Worm (Caenorhabditis elegans): Measurements from ENCODE around the gene C13E3.1.

C13E3.1 gene

DNA sequence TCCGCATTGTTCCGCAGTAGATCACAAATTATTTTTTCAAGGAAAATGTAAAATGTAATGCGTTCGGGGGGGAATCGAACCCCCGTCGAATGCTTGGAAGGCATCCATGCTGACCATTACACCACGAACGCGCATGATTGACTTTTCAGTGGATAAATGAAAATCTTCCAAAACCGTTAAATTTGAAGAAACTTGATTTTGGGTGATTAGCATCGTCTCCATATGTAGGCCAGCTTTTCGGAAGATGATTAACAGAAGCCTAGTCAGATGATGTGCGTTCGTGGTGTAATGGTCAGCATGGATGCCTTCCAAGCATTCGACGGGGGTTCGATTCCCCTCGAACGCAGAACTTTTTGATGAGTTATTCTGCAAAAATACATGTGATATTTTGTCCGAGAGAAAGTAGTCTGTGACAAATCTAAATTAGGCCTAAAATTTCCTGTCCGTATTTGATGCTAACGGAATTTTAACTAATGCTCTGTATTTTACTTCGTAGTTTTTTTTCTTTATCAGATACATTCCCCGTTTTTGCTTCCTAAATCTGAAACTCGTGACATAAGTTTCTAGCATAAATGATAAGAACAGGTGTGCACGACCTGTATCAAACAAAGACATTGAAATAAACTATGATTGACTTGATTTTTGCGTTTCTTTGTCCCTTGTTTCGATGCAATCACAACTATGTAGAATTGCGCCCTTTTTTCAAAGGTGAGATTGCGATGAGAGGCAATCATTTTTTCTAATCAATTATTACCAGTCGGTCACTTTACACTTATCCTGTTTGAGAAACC is 46.3 kb upstream of the C13E3.1 start, which contains the start of gene C28G1.10 (continued):
- peak; percentile 43 for TF ChIP-seq him-1 (tag; optimal IDR thresholded peaks at IDR 0.05)
- TF ChIP-seq atf-7 (tag; optimal IDR thresholded peaks at IDR 0.05) = no peak

DNA sequence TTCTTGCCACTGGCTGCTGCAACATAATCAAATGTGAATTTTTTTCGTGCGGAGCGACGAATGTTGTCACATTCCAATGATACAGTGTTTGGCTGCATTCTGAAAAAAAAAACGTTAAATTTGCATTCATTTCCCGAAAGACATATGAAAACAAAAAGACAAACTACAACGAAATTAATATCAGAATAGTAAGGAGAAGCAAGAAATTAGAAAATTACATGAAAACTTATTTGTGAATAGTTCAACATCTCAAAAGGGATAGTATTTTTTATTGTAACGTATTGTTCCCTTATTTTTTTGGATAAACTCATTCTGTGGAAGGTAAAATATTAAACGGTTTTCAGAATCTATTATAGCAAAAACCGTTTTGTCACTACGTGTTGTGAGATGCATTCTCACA is 39.4 kb upstream of the C13E3.1 start, which contains the start of gene sprp-4:
sprp-4 (minus strand) TSS at position 101 of the 400 bp plus-strand sequence.
- TF ChIP-seq unc-62 (GFP tag; optimal IDR thresholded peaks at IDR 0.05) = no peak
- no peak for TF ChIP-seq T07F8.4 (tag; optimal IDR thresholded peaks at IDR 0.05)
- TF ChIP-seq nhr-90 (tag; optimal IDR thresholded peaks at IDR 0.05) = no peak
- TF ChIP-seq egl-44 (GFP tag; IDR thresholded peaks at IDR 0.05) = no peak
- no peak for TF ChIP-seq lsl-1 (GFP tag; optimal IDR thresholded peaks at IDR 0.05)
- no peak for TF ChIP-seq nfya-2 (GFP tag; IDR thresholded peaks at IDR 0.05)
- no peak for TF ChIP-seq F22D6.2 (tag; optimal IDR thresholded peaks at IDR 0.05)
- no peak for TF ChIP-seq ceh-91 (GFP tag; IDR thresholded peaks at IDR 0.05)
- no peak for TF ChIP-seq pha-4 (tag; optimal IDR thresholded peaks at IDR 0.05)
- no peak for TF ChIP-seq F57A8.1 (GFP tag; optimal IDR thresholded peaks at IDR 0.05)
- TF ChIP-seq tlf-1 (GFP tag; optimal IDR thresholded peaks at IDR 0.05) = no peak

DNA sequence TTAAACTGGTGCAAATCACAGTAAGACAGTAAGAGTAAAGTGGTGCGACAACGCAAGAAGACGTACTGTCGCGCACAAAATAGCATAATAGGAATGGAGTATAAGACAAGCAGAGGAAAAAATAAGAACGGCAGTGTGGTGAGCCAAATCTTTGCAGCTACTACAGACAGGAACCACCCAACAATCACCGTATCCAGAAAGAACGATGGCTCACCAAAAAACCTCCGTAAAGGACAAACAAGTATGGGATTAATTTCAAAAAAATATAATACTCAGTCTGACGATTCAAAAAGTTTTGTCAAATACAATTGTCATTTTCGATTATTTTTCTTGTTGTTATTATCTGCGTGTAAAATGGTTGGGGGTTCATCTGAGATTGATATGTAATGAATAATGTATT is 38.5 kb upstream of the C13E3.1 start:
- no peak for TF ChIP-seq gei-17 (GFP tag; optimal IDR thresholded peaks at IDR 0.05)
- TF ChIP-seq die-1 (tag; optimal IDR thresholded peaks at IDR 0.05) = no peak
- TF ChIP-seq F55B11.4 (tag; optimal IDR thresholded peaks at IDR 0.05; ENCODE audit: borderline replicate concordance, insufficient read depth) = no peak
- TF ChIP-seq snpc-3.4 (tag; optimal IDR thresholded peaks at IDR 0.05) = no peak
- TF ChIP-seq tlf-1 (GFP tag; optimal IDR thresholded peaks at IDR 0.05) = no peak
- no peak for TF ChIP-seq F22D6.2 (tag; optimal IDR thresholded peaks at IDR 0.05)

DNA sequence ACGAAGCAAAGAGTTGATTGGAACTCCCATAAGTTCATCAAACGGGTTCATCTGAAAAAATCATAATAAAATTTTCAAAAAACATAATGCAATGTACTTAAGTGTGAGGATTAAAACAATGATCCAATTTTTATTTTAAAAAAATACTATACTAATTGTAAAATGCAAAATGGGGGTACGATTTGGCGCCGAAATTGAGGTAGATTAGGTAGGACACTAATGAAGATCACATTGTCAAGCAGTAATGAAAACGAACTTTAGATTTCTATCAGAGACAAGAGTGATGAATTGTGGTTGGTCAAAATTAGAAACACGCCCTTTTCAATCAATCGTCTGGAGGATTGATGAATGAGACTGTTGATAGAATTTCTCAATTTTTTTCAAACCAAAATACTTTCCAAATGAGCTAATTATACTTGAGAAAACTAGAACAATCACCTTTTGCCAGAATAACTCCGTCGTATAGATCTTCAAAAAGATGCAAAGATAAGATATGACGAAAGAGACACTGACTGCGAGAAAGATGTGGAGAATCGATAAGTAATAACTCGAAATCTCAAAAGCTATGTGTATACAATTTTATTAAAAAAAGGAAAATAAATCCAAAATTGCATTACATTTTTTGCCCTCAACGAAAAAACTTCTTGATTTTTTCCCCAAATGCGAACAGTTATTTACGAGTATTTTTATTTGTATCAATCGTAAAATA is 34.9 kb upstream of the C13E3.1 start, which contains the start of gene C06E2.5:
C06E2.5 (minus strand) TSS at position 51 of the 709 bp plus-strand sequence.
- no peak for TF ChIP-seq Y53F4B.3 (GFP tag; IDR thresholded peaks at IDR 0.05)
- no peak for TF ChIP-seq hsf-1 (GFP tag; IDR thresholded peaks at IDR 0.05)
- no peak for TF ChIP-seq attf-5 (GFP tag; optimal IDR thresholded peaks at IDR 0.05)
- no peak for TF ChIP-seq Y53G8AR.9 (GFP tag; conservative IDR thresholded peaks at IDR 0.05)
- no peak for TF ChIP-seq nhr-27 (tag; optimal IDR thresholded peaks at IDR 0.05)
- no peak for TF ChIP-seq hrde-1 (tag; optimal IDR thresholded peaks at IDR 0.05; ENCODE audit: borderline replicate concordance)
- TF ChIP-seq hlh-26 (GFP tag; conservative IDR thresholded peaks at IDR 0.05) = no peak
- TF ChIP-seq unc-62 (GFP tag; optimal IDR thresholded peaks at IDR 0.05) = no peak
- no peak for TF ChIP-seq aptf-2 (GFP tag; conservative IDR thresholded peaks at IDR 0.05)
- no peak for TF ChIP-seq B0035.1 (tag; optimal IDR thresholded peaks at IDR 0.05)
- no peak for TF ChIP-seq rcor-1 (GFP tag; IDR thresholded peaks at IDR 0.05)
- no peak for TF ChIP-seq ztf-25 (GFP tag; IDR thresholded peaks at IDR 0.05)
- no peak for TF ChIP-seq madf-6 (GFP tag; IDR thresholded peaks at IDR 0.05)
- no peak for TF ChIP-seq F10E7.11 (tag; optimal IDR thresholded peaks at IDR 0.05)
- no peak for TF ChIP-seq snpc-4 (GFP tag; optimal IDR thresholded peaks at IDR 0.05)
- no peak for TF ChIP-seq snpc-4 (tag; optimal IDR thresholded peaks at IDR 0.05)
- TF ChIP-seq attf-3 (GFP tag; conservative IDR thresholded peaks at IDR 0.05) = no peak
- no peak for TF ChIP-seq ccch-3 (GFP tag; optimal IDR thresholded peaks at IDR 0.05)
- TF ChIP-seq ets-4 (GFP tag; optimal IDR thresholded peaks at IDR 0.05) = no peak
- no peak for TF ChIP-seq B0019.2 (GFP tag; conservative IDR thresholded peaks at IDR 0.05)
- TF ChIP-seq ama-1 (optimal IDR thresholded peaks at IDR 0.05) = no peak
- TF ChIP-seq ama-1 (GFP tag; optimal IDR thresholded peaks at IDR 0.05) = no peak

Data from whole organism, young adult.